Fruit fly (Drosophila melanogaster): ENCODE data around the gene Cp15.

DNA sequence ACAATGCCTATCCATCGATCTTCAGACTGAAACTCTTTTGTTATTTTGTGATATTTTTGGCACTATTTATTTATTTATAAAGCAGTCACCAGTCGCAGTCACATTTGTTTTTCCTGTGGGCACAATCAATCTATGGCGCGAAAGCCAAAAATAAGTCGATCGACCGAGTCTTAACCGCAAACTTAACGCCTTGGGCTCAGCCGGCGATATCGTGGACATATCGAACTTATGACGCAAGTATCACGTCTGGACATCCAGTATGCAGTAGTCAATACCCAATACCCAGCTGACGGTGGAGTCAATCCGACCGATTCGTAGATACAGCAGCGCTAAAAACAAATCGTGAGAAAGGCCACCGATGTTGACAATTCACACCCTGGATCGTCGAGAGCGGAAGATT, 37.7 kb upstream of the Cp15 start:
- TF ChIP-seq sima (GFP tag; optimal IDR thresholded peaks at IDR 0.05) (no peak), usp (GFP tag; optimal IDR thresholded peaks at IDR 0.05) (no peak), ewg (GFP tag; optimal IDR thresholded peaks at IDR 0.05) (no peak), CG11247 (GFP tag; IDR thresholded peaks at IDR 0.05) (no peak), dysf (GFP tag; IDR thresholded peaks at IDR 0.05) (no peak), bigmax (GFP tag; optimal IDR thresholded peaks at IDR 0.05) (no peak), Lhr (GFP tag; optimal IDR thresholded peaks at IDR 0.05) (no peak), CG30403 (GFP tag; optimal IDR thresholded peaks at IDR 0.05) (no peak)

Measured in whole organism, embryonic.